Worm (Caenorhabditis elegans) whole organism, L4 larva: ENCODE measurements around the gene gmeb-1.

ENCODE experiments used
- D1046.2 ChIP-seq: fragments of 200-800 bp; sonication (Bioruptor generic); IDR thresholded peaks from 2 replicates; pipeline ENCODE4 v1.3.6; 2022; ENCODE audit warnings: missing genetic modification characterization, missing compliant biosample characterization
- F37D6.2 ChIP-seq: sonication (generic microtip); optimal IDR thresholded peaks from 2 replicates; lab custom pipeline; 2016; ENCODE audit warnings: mild to moderate bottlenecking, missing genetic modification characterization, missing compliant biosample characterization
- T26A8.4 ChIP-seq: fragments of 200-800 bp; sonication (Bioruptor generic); IDR thresholded peaks from 2 replicates; pipeline ENCODE4 v1.3.6; 2022; ENCODE audit warnings: missing genetic modification characterization, missing compliant biosample characterization
- Y5F2A.4 ChIP-seq: fragments of 200-800 bp; sonication (Bioruptor generic); optimal IDR thresholded peaks from 2 replicates; lab custom pipeline; 2018; ENCODE audit warnings: mild to moderate bottlenecking, missing genetic modification characterization, missing compliant biosample characterization
- Y75B8A.6 ChIP-seq: fragments of 200-800 bp; sonication (Bioruptor generic); IDR thresholded peaks from 2 replicates; pipeline ENCODE4 v1.3.6; 2022; ENCODE audit warnings: missing genetic modification reagents, missing genetic modification characterization, missing compliant biosample characterization
- ZK337.2 ChIP-seq: fragments of 200-800 bp; sonication (Bioruptor generic); IDR thresholded peaks from 2 replicates; pipeline ENCODE4 v1.3.6; 2022; ENCODE audit warnings: missing genetic modification reagents, missing genetic modification characterization, missing compliant biosample characterization
- ZK546.5 ChIP-seq, 2 experiments: sonication (generic microtip); optimal IDR thresholded peaks; 2 replicates each; lab custom pipeline; 2017; ENCODE audit warnings: missing biosample characterization in 2 of 2, missing genetic modification characterization in 2 of 2
- aha-1 ChIP-seq: fragments of 150-350 bp; peaks from one replicate; lab custom pipeline; 2014; ENCODE audit warnings: missing biosample characterization, missing genetic modification characterization
- ceh-20 ChIP-seq: fragments of 200-800 bp; sonication (Bioruptor generic); IDR thresholded peaks from 2 replicates; pipeline ENCODE4 v1.3.6; 2022; ENCODE audit warnings: missing genetic modification reagents, missing genetic modification characterization, missing compliant biosample characterization
- ceh-28 ChIP-seq: fragments of 150-350 bp; optimal IDR thresholded peaks from 2 replicates; lab custom pipeline; 2014; ENCODE audit warnings: missing biosample characterization, missing genetic modification reagents, missing genetic modification characterization
- ceh-62 ChIP-seq: sonication (generic microtip); optimal IDR thresholded peaks from 2 replicates; lab custom pipeline; 2017; ENCODE audit warnings: missing biosample characterization, missing genetic modification characterization
- ceh-82 ChIP-seq: sonication (generic microtip); optimal IDR thresholded peaks from 2 replicates; lab custom pipeline; 2017; ENCODE audit warnings: missing biosample characterization, missing genetic modification characterization
- ces-1 ChIP-seq: fragments of 150-350 bp; sonication (generic microtip); optimal IDR thresholded peaks from 4 replicates; lab custom pipeline; 2014; ENCODE audit warnings: missing biosample characterization, missing genetic modification reagents, missing genetic modification characterization
- cey-2 ChIP-seq: sonication (generic microtip); optimal IDR thresholded peaks from 3 replicates; lab custom pipeline; 2017; ENCODE audit warnings: missing genetic modification characterization, mild to moderate bottlenecking, missing compliant biosample characterization, antibody characterized with exemption, borderline replicate concordance; ENCODE audit not compliant: insufficient read depth
- daf-12 ChIP-seq: fragments of 150-350 bp; optimal IDR thresholded peaks from 2 replicates; lab custom pipeline; 2014; ENCODE audit warnings: missing biosample characterization, missing genetic modification reagents, missing genetic modification characterization
- dmd-6 ChIP-seq: fragments of 200-800 bp; sonication (Bioruptor generic); IDR thresholded peaks from 2 replicates; pipeline ENCODE4 v1.3.6; 2022; ENCODE audit warnings: missing genetic modification reagents, missing genetic modification characterization, missing compliant biosample characterization
- dmd-8 ChIP-seq: fragments of 200-800 bp; sonication (Bioruptor generic); IDR thresholded peaks from 2 replicates; pipeline ENCODE4 v1.3.6; 2022; ENCODE audit warnings: missing genetic modification characterization, missing compliant biosample characterization
- duxl-1 ChIP-seq: sonication (generic microtip); optimal IDR thresholded peaks from 2 replicates; lab custom pipeline; 2016; ENCODE audit warnings: mild to moderate bottlenecking, missing genetic modification characterization, moderate library complexity, missing compliant biosample characterization; ENCODE audit not compliant: poor library complexity
- dve-1 ChIP-seq: sonication (generic microtip); optimal IDR thresholded peaks from 2 replicates; lab custom pipeline; 2017; ENCODE audit warnings: antibody characterized with exemption, mild to moderate bottlenecking, missing genetic modification characterization, missing compliant biosample characterization; ENCODE audit not compliant: insufficient read depth
- egl-27 ChIP-seq: sonication (generic microtip); optimal IDR thresholded peaks from 3 replicates; lab custom pipeline; 2017; ENCODE audit warnings: missing biosample characterization, missing genetic modification reagents, missing genetic modification characterization
- egl-43 ChIP-seq: fragments of 200-800 bp; sonication (Bioruptor generic); IDR thresholded peaks from 2 replicates; pipeline ENCODE4 v1.3.6; 2022; ENCODE audit warnings: missing genetic modification reagents, missing genetic modification characterization, missing compliant biosample characterization
- fos-1 ChIP-seq: fragments of 150-350 bp; optimal IDR thresholded peaks from 2 replicates; lab custom pipeline; 2014; ENCODE audit warnings: missing biosample characterization, missing genetic modification characterization
- gei-8 ChIP-seq: fragments of 200-800 bp; sonication (Bioruptor generic); optimal IDR thresholded peaks from 2 replicates; lab custom pipeline; 2018; ENCODE audit warnings: mild to moderate bottlenecking, missing genetic modification characterization, missing compliant biosample characterization
- hif-1 ChIP-seq, 2 experiments: sonication (generic microtip); optimal IDR thresholded peaks; 2 replicates each; lab custom pipeline; 2016 to 2017; ENCODE audit warnings: missing compliant biosample characterization in 2 of 2, missing genetic modification characterization in 2 of 2, missing genetic modification reagents in 2 of 2, missing genotype in 2 of 2, mild to moderate bottlenecking in 1 of 2
- lin-1 ChIP-seq: fragments of 200-800 bp; sonication (Bioruptor generic); IDR thresholded peaks from 2 replicates; pipeline ENCODE4 v1.3.6; 2022; ENCODE audit warnings: missing genetic modification reagents, missing genetic modification characterization, missing compliant biosample characterization
- lin-15B ChIP-seq: fragments of 150-350 bp; sonication (generic microtip); optimal IDR thresholded peaks from 3 replicates; lab custom pipeline; 2014; ENCODE audit warnings: missing biosample characterization, missing genetic modification characterization
- lin-29 ChIP-seq: fragments of 200-800 bp; sonication (Bioruptor generic); IDR thresholded peaks from 2 replicates; pipeline ENCODE4 v1.3.6; 2022; ENCODE audit warnings: missing genetic modification reagents, missing genetic modification characterization, missing compliant biosample characterization
- lin-38 ChIP-seq: fragments of 200-800 bp; sonication (Bioruptor generic); IDR thresholded peaks from 2 replicates; pipeline ENCODE4 v1.3.6; 2022; ENCODE audit warnings: missing genetic modification reagents, missing genetic modification characterization, missing compliant biosample characterization
- lin-39 ChIP-seq: fragments of 150-350 bp; optimal IDR thresholded peaks from 2 replicates; lab custom pipeline; 2014; ENCODE audit warnings: missing biosample characterization, missing genetic modification reagents, missing genetic modification characterization
- madf-5 ChIP-seq, 2 experiments: fragments of 200-800 bp; sonication (Bioruptor generic); IDR thresholded peaks; 2 replicates each; pipeline ENCODE4 v1.3.6; 2022; ENCODE audit warnings: missing compliant biosample characterization in 2 of 2, missing genetic modification characterization in 2 of 2
- mep-1 ChIP-seq: fragments of 150-350 bp; sonication (generic microtip); optimal IDR thresholded peaks from 3 replicates; lab custom pipeline; 2014; ENCODE audit warnings: missing biosample characterization, missing genetic modification characterization
- mxl-2 ChIP-seq: fragments of 200-800 bp; sonication (Bioruptor generic); conservative IDR thresholded peaks from 2 replicates; pipeline ENCODE4 v1.3.6; 2022; ENCODE audit warnings: missing genetic modification reagents, missing genetic modification characterization, missing compliant biosample characterization
- mxl-3 ChIP-seq: fragments of 200-800 bp; sonication (Bioruptor generic); optimal IDR thresholded peaks from 2 replicates; lab custom pipeline; 2018; ENCODE audit warnings: mild to moderate bottlenecking, missing genetic modification characterization, missing compliant biosample characterization
- nhr-10 ChIP-seq: fragments of 150-350 bp; optimal IDR thresholded peaks from 2 replicates; lab custom pipeline; 2014; ENCODE audit warnings: missing biosample characterization, missing genetic modification characterization
- nhr-102 ChIP-seq: sonication (generic microtip); optimal IDR thresholded peaks from 2 replicates; lab custom pipeline; 2016; ENCODE audit warnings: mild to moderate bottlenecking, missing genetic modification characterization, moderate library complexity, missing compliant biosample characterization
- nhr-111 ChIP-seq: fragments of 200-800 bp; sonication (Bioruptor generic); optimal IDR thresholded peaks from 2 replicates; lab custom pipeline; 2018; ENCODE audit warnings: mild to moderate bottlenecking, missing genetic modification characterization, missing compliant biosample characterization
- nhr-237 ChIP-seq: sonication (generic microtip); optimal IDR thresholded peaks from 2 replicates; lab custom pipeline; 2017; ENCODE audit warnings: missing biosample characterization, missing genetic modification characterization
- nhr-25 ChIP-seq: sonication (generic microtip); optimal IDR thresholded peaks from 2 replicates; lab custom pipeline; 2017; ENCODE audit warnings: missing genetic modification characterization, mild to moderate bottlenecking, missing compliant biosample characterization, antibody characterized with exemption, moderate library complexity, borderline replicate concordance; ENCODE audit not compliant: insufficient read depth
- php-3 ChIP-seq: fragments of 200-800 bp; sonication (Bioruptor generic); IDR thresholded peaks from 2 replicates; pipeline ENCODE4 v1.3.6; 2022; ENCODE audit warnings: missing genetic modification reagents, missing genetic modification characterization, missing compliant biosample characterization
- saeg-2 ChIP-seq: fragments of 200-800 bp; sonication (Bioruptor generic); IDR thresholded peaks from 2 replicates; pipeline ENCODE4 v1.3.6; 2022; ENCODE audit warnings: missing genetic modification reagents, missing genetic modification characterization, missing compliant biosample characterization
- sdz-12 ChIP-seq: fragments of 200-800 bp; sonication (Bioruptor generic); optimal IDR thresholded peaks from 2 replicates; lab custom pipeline; 2018; ENCODE audit warnings: mild to moderate bottlenecking, missing genetic modification characterization, missing compliant biosample characterization
- snpc-4 ChIP-seq: fragments of 150-350 bp; optimal IDR thresholded peaks from 2 replicates; lab custom pipeline; 2014; ENCODE audit warnings: missing biosample characterization, missing genetic modification characterization
- spr-1 ChIP-seq: sonication (generic microtip); optimal IDR thresholded peaks from 2 replicates; lab custom pipeline; 2016; ENCODE audit warnings: mild to moderate bottlenecking, missing genetic modification characterization, missing compliant biosample characterization
- tag-97 ChIP-seq: fragments of 200-800 bp; sonication (Bioruptor generic); IDR thresholded peaks from 2 replicates; pipeline ENCODE4 v1.3.6; 2022; ENCODE audit warnings: missing genetic modification characterization, missing compliant biosample characterization
- tra-1 ChIP-seq: fragments of 200-800 bp; sonication (Bioruptor generic); IDR thresholded peaks from 2 replicates; pipeline ENCODE4 v1.3.6; 2022; ENCODE audit warnings: missing genetic modification reagents, missing genetic modification characterization, missing compliant biosample characterization
- unc-39 ChIP-seq: sonication (generic microtip); optimal IDR thresholded peaks from 2 replicates; lab custom pipeline; 2017; ENCODE audit warnings: missing biosample characterization, missing genetic modification characterization
- unc-62 ChIP-seq, 3 experiments: fragments of 150-350 bp in 1 of 3; sonication (generic microtip); optimal IDR thresholded peaks in 2 of 3; peaks in 1 of 3; 1 replicate in 1 of 3; 2 replicates in 2 of 3; lab custom pipeline; 2014 to 2017; ENCODE audit warnings: missing biosample characterization in 3 of 3, missing genetic modification characterization in 3 of 3, missing genetic modification reagents in 3 of 3, missing genotype in 1 of 3
- vab-7 ChIP-seq: fragments of 200-800 bp; sonication (Bioruptor generic); IDR thresholded peaks from 2 replicates; pipeline ENCODE4 v1.3.6; 2022; ENCODE audit warnings: missing genetic modification reagents, missing genetic modification characterization, missing compliant biosample characterization
- zag-1 ChIP-seq: fragments of 150-350 bp; optimal IDR thresholded peaks from 2 replicates; lab custom pipeline; 2014; ENCODE audit warnings: missing biosample characterization, missing genetic modification characterization
- zip-2 ChIP-seq: fragments of 150-350 bp; optimal IDR thresholded peaks from 2 replicates; lab custom pipeline; 2014; ENCODE audit warnings: missing biosample characterization, missing genetic modification characterization
- ztf-11 ChIP-seq: fragments of 150-350 bp; optimal IDR thresholded peaks from 2 replicates; lab custom pipeline; 2014; ENCODE audit warnings: missing biosample characterization, missing genetic modification characterization

gmeb-1 gene

ce11 chrII:24559-24998 lies 5.2 kb downstream of the gmeb-1 start, which contains the start of gene enee-1 (continued):
- TF ChIP-seq duxl-1 (tag; lab: Kevin White, UChicago) (peak; percentile 75), lin-1 (GFP tag; lab: Robert Waterston, UW) (no peak), F37D6.2 (tag; lab: Kevin White, UChicago) (peak; percentile 15), dmd-8 (GFP tag; lab: Robert Waterston, UW) (no peak), ZK546.5 (tag; optimal IDR thresholded peaks at IDR 0.05; lab: Kevin White, UChicago) (no peak), unc-62 (GFP tag; optimal IDR thresholded peaks at IDR 0.05 in 1 of 2; lab: Kevin White, UChicago) (peak in 1 of 2 experiments; percentile 92), unc-62 (tag; optimal IDR thresholded peaks at IDR 0.05; lab: Kevin White, UChicago) (no peak), Y5F2A.4 (GFP tag; lab: Kevin White, UChicago) (peak; percentile 25), unc-39 (tag; lab: Kevin White, UChicago) (no peak), zip-2 (tag; lab: Kevin White, UChicago) (peak; percentile 70), vab-7 (no peak), mxl-3 (GFP tag; lab: Kevin White, UChicago) (peak; percentile 29), ztf-11 (tag; lab: Kevin White, UChicago) (no peak), hif-1 (tag; optimal IDR thresholded peaks at IDR 0.05; lab: Kevin White, UChicago) (peak in 1 of 2 experiments; percentile 70), php-3 (GFP tag; lab: Robert Waterston, UW) (0 out of 2 replicates have a peak, but pooled peaks have one; percentile 6), sdz-12 (GFP tag; lab: Kevin White, UChicago) (no peak), snpc-4 (tag; lab: Kevin White, UChicago) (no peak), zag-1 (tag; lab: Kevin White, UChicago) (no peak), aha-1 (tag; lab: Kevin White, UChicago) (peak; percentile 95), dve-1 (tag; lab: Kevin White, UChicago) (peak; percentile 92), nhr-25 (tag; lab: Kevin White, UChicago) (peak; percentile 28), nhr-10 (tag; lab: Kevin White, UChicago) (no peak), ceh-20 (GFP tag; lab: Robert Waterston, UW) (no peak), Y75B8A.6 (GFP tag; lab: Robert Waterston, UW) (no peak), ceh-62 (tag; lab: Kevin White, UChicago) (no peak), T26A8.4 (GFP tag; lab: Robert Waterston, UW) (peak; percentile 94), fos-1 (no peak), mep-1 (tag; lab: Kevin White, UChicago) (peak; percentile 87), D1046.2 (GFP tag; lab: Robert Waterston, UW) (no peak), ceh-28 (tag; lab: Kevin White, UChicago) (peak; percentile 3), dmd-6 (GFP tag; lab: Robert Waterston, UW) (peak; percentile 64), lin-39 (tag; lab: Kevin White, UChicago) (no peak), madf-5 (GFP tag; IDR thresholded peaks at IDR 0.05; lab: Robert Waterston, UW) (no peak), daf-12 (tag; lab: Kevin White, UChicago) (no peak), lin-38 (GFP tag; lab: Robert Waterston, UW) (peak; percentile 83), mxl-2 (GFP tag; lab: Robert Waterston, UW) (no peak), egl-27 (tag; lab: Kevin White, UChicago) (no peak), ces-1 (no peak), cey-2 (tag; lab: Kevin White, UChicago) (no peak), lin-15B (tag; lab: Kevin White, UChicago) (no peak), nhr-111 (GFP tag; lab: Kevin White, UChicago) (no peak), nhr-102 (tag; lab: Kevin White, UChicago) (peak; percentile 81), saeg-2 (0 out of 2 replicates have a peak, but pooled peaks have one; percentile 51), ceh-82 (tag; lab: Kevin White, UChicago) (no peak), spr-1 (tag; lab: Kevin White, UChicago) (peak; percentile 83), ZK337.2 (no peak), tra-1 (no peak), tag-97 (GFP tag; lab: Robert Waterston, UW) (no peak), gei-8 (GFP tag; lab: Kevin White, UChicago) (no peak), egl-43 (GFP tag; lab: Robert Waterston, UW) (no peak), nhr-237 (tag; lab: Kevin White, UChicago) (no peak), lin-29 (GFP tag; lab: Robert Waterston, UW) (peak; percentile 50; the same call in 1 of the 2 replicates)
